Worm (Caenorhabditis elegans): ENCODE data around the gene F20A1.2.

Gene F20A1.2

ce11 chrV:7087340-7087739 is 41.2 kb downstream of the F20A1.2 start:
- TF ChIP-seq ceh-8 (GFP tag; optimal IDR thresholded peaks at IDR 0.05) (no peak), unc-62 (GFP tag; optimal IDR thresholded peaks at IDR 0.05) (no peak), nhr-85 (tag) (no peak), sox-4 (tag; optimal IDR thresholded peaks at IDR 0.05) (no peak), dsc-1 (tag; optimal IDR thresholded peaks at IDR 0.05) (no peak), zip-4 (GFP tag; optimal IDR thresholded peaks at IDR 0.05) (no peak), unc-98 (GFP tag; IDR thresholded peaks at IDR 0.05) (no peak), unc-30 (tag; optimal IDR thresholded peaks at IDR 0.05) (no peak), hpl-2 (GFP tag; optimal IDR thresholded peaks at IDR 0.05) (no peak), unc-130 (tag; optimal IDR thresholded peaks at IDR 0.05) (no peak), mef-2 (tag; optimal IDR thresholded peaks at IDR 0.05) (no peak), lin-14 (GFP tag; optimal IDR thresholded peaks at IDR 0.05) (no peak), C04F5.9 (tag; optimal IDR thresholded peaks at IDR 0.05) (no peak)

- TF ChIP-seq snpc-4 (tag; optimal IDR thresholded peaks at IDR 0.05): no peak
- no peak for TF ChIP-seq C34B4.2 (tag; optimal IDR thresholded peaks at IDR 0.05)
- TF ChIP-seq zip-4 (GFP tag; optimal IDR thresholded peaks at IDR 0.05): no peak
- no peak for TF ChIP-seq xbp-1 (tag; optimal IDR thresholded peaks at IDR 0.05)
- TF ChIP-seq tbx-2 (tag; optimal IDR thresholded peaks at IDR 0.05): peak; percentile 67
- peak; percentile 27 for TF ChIP-seq nhr-47 (tag; optimal IDR thresholded peaks at IDR 0.05)
- TF ChIP-seq lir-3 (tag; optimal IDR thresholded peaks at IDR 0.05; ENCODE audit: poor library complexity): peak; percentile 44
- TF ChIP-seq ces-1 (GFP tag; optimal IDR thresholded peaks at IDR 0.05): no peak
- TF ChIP-seq unc-62 (GFP tag; optimal IDR thresholded peaks at IDR 0.05): no peak
- TF ChIP-seq blmp-1 (tag; optimal IDR thresholded peaks at IDR 0.05): peak; percentile 70
- TF ChIP-seq lin-14 (GFP tag; optimal IDR thresholded peaks at IDR 0.05): peak; percentile 80
- no peak for TF ChIP-seq dsc-1 (tag; optimal IDR thresholded peaks at IDR 0.05)
- TF ChIP-seq pqm-1 (tag; optimal IDR thresholded peaks at IDR 0.05): no peak
- no peak for TF ChIP-seq ets-5 (GFP tag; IDR thresholded peaks at IDR 0.05)
- TF ChIP-seq nhr-71 (tag; optimal IDR thresholded peaks at IDR 0.05): peak; percentile 77
- TF ChIP-seq nhr-11 (tag; optimal IDR thresholded peaks at IDR 0.05): no peak
- peak; percentile 16 for TF ChIP-seq unc-130 (tag; optimal IDR thresholded peaks at IDR 0.05)
- no peak for TF ChIP-seq F16B12.6 (tag; optimal IDR thresholded peaks at IDR 0.05)
- peak; percentile 5 for TF ChIP-seq irx-1 (tag; optimal IDR thresholded peaks at IDR 0.05)
- peak in 1 of 3 experiments; percentile 24 for TF ChIP-seq dpl-1 (GFP tag; optimal IDR thresholded peaks at IDR 0.05)
- TF ChIP-seq nhr-19 (GFP tag; conservative IDR thresholded peaks at IDR 0.05): peak; percentile 71
- TF ChIP-seq snu-23 (GFP tag; optimal IDR thresholded peaks at IDR 0.05): peak; percentile 73
- TF ChIP-seq hlh-4 (tag; optimal IDR thresholded peaks at IDR 0.05): no peak
- TF ChIP-seq nhr-85 (tag): peak; percentile 97
- no peak for TF ChIP-seq pax-3 (tag; optimal IDR thresholded peaks at IDR 0.05)
- TF ChIP-seq nhr-28 (tag; optimal IDR thresholded peaks at IDR 0.05): no peak
- peak in 1 of 2 experiments; percentile 40 for TF ChIP-seq efl-1 (optimal IDR thresholded peaks at IDR 0.05)
- peak; percentile 10 to 94 for TF ChIP-seq efl-1 (GFP tag; optimal IDR thresholded peaks at IDR 0.05 in 1 of 2)
- TF ChIP-seq unc-30 (tag; optimal IDR thresholded peaks at IDR 0.05): no peak
- TF ChIP-seq aha-1 (tag; optimal IDR thresholded peaks at IDR 0.05): no peak
- TF ChIP-seq jun-1 (tag; optimal IDR thresholded peaks at IDR 0.05): no peak
- no peak for TF ChIP-seq alr-1 (tag; optimal IDR thresholded peaks at IDR 0.05; ENCODE audit: borderline replicate concordance)
- no peak for TF ChIP-seq lin-13 (GFP tag; optimal IDR thresholded peaks at IDR 0.05)
- peak; percentile 36 to 53 for TF ChIP-seq lsy-2 (tag; optimal IDR thresholded peaks at IDR 0.05)
- peak in 3 of 6 experiments; percentile 64 to 94 (median 75) for TF ChIP-seq elt-3 (tag; optimal IDR thresholded peaks at IDR 0.05)
- no peak for TF ChIP-seq ceh-88 (GFP tag; IDR thresholded peaks at IDR 0.05)
- peak; percentile 61 for TF ChIP-seq vab-15 (tag; optimal IDR thresholded peaks at IDR 0.05)
- TF ChIP-seq ama-1 (optimal IDR thresholded peaks at IDR 0.05): no peak
- TF ChIP-seq unc-98 (GFP tag; IDR thresholded peaks at IDR 0.05): no peak
- TF ChIP-seq nhr-76 (tag; optimal IDR thresholded peaks at IDR 0.05): no peak
- no peak for TF ChIP-seq ceh-63 (GFP tag; optimal IDR thresholded peaks at IDR 0.05)
- TF ChIP-seq lin-35 (GFP tag; optimal IDR thresholded peaks at IDR 0.05): peak in 1 of 2 experiments; percentile 81
- peak; percentile 42 for TF ChIP-seq C16A3.4 (tag; optimal IDR thresholded peaks at IDR 0.05)
- TF ChIP-seq mdl-1 (tag; optimal IDR thresholded peaks at IDR 0.05): peak in 1 of 2 experiments; percentile 72
- no peak for TF ChIP-seq nhr-237 (tag; optimal IDR thresholded peaks at IDR 0.05)
- peak; percentile 100 for TF ChIP-seq nhr-20 (tag; optimal IDR thresholded peaks at IDR 0.05)
- TF ChIP-seq sptf-1 (tag; optimal IDR thresholded peaks at IDR 0.05): no peak
Measured at ce11 chrV:7089217-7089616, 43.1 kb downstream of the F20A1.2 start.
